Fruit fly (Drosophila melanogaster): ENCODE measurements around the gene CG42449.

DNA sequence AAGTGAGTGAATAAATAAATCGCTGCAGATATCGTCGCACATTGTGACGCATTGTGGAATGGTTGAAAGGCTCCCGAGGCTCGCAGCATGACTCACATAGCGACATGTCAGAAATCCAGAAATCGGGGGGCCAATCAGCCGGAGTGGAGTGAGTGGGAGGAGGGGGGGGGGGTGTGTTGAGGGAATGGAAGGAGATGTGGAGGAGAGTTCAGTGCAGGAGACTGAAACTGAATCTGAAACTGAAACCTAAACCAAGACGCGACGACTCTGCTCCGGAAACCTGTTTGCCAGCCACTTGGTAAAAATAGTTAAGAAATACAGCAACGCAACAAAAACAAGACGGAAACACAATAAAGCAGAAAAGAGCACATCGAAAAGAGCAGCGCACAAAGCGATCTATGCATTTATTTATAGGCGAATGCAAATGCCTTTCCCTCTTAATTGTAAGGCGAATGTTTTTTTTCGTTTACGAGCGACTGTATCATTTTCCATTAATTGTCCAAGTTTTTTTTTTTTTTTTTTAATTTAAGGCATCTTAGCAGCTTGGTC lies 41.2 kb downstream of the CG42449 start:
- TF ChIP-seq Myc (optimal IDR thresholded peaks at IDR 0.05) = no peak
- TF ChIP-seq lola (GFP tag; optimal IDR thresholded peaks at IDR 0.05) = no peak
- no peak for TF ChIP-seq Sp1 (GFP tag; optimal IDR thresholded peaks at IDR 0.05)
- TF ChIP-seq usp (GFP tag; optimal IDR thresholded peaks at IDR 0.05) = no peak
- no peak for TF ChIP-seq foxo (GFP tag; optimal IDR thresholded peaks at IDR 0.05)
